Fruit fly (Drosophila melanogaster) whole organism, pupa: ENCODE results near the gene Polr2H.

Experiments
- CG10348 ChIP-seq: fragments of 200-800 bp; sonication (Bioruptor generic); IDR thresholded peaks from 2 replicates; pipeline ENCODE4 v1.3.6; 2022; ENCODE audit warnings: missing biosample characterization, missing genetic modification characterization
- CG14655 ChIP-seq: fragments of 200-800 bp; sonication (Bioruptor generic); optimal IDR thresholded peaks from 3 replicates; lab custom pipeline; 2017; ENCODE audit warnings: mild to moderate bottlenecking, missing biosample characterization, missing genetic modification reagents, missing genetic modification characterization
- CG15710 ChIP-seq: fragments of 200-800 bp; sonication (Bioruptor generic); optimal IDR thresholded peaks from 2 replicates; lab custom pipeline; 2018; ENCODE audit warnings: missing biosample characterization, mild to moderate bottlenecking, missing genetic modification characterization, moderate library complexity
- CG34367 ChIP-seq: fragments of 200-800 bp; sonication (Bioruptor generic); optimal IDR thresholded peaks from 2 replicates; lab custom pipeline; 2018; ENCODE audit warnings: missing biosample characterization, mild to moderate bottlenecking, missing genetic modification characterization
- CG8159 ChIP-seq: fragments of 200-800 bp; sonication (Bioruptor generic); optimal IDR thresholded peaks from 3 replicates; lab custom pipeline; 2018; ENCODE audit warnings: missing biosample characterization, mild to moderate bottlenecking, missing genetic modification characterization, moderate library complexity
- CG8301 ChIP-seq: fragments of 200-800 bp; sonication (Bioruptor generic); optimal IDR thresholded peaks from 2 replicates; lab custom pipeline; 2018; ENCODE audit warnings: missing biosample characterization, mild to moderate bottlenecking, missing genetic modification characterization
- EcR ChIP-seq: fragments of 200-800 bp; sonication (Bioruptor generic); optimal IDR thresholded peaks from 3 replicates; lab custom pipeline; 2019; ENCODE audit warnings: missing biosample characterization, missing genetic modification characterization, mild to moderate bottlenecking, moderate library complexity, missing genetic modification reagents
- Snoo ChIP-seq: fragments of 200-800 bp; sonication (Bioruptor generic); optimal IDR thresholded peaks from 3 replicates; lab custom pipeline; 2017; ENCODE audit warnings: missing biosample characterization, mild to moderate bottlenecking, missing genetic modification characterization, inconsistent platforms
- fd96Ca ChIP-seq: fragments of 200-800 bp; sonication (Bioruptor generic); IDR thresholded peaks from 3 replicates; pipeline ENCODE4 v1.3.6; 2022; ENCODE audit warnings: missing biosample characterization, missing genetic modification characterization

- peak; percentile 75 for TF ChIP-seq CG8159 (tag; lab: Kevin White, UChicago)
- no peak for TF ChIP-seq Snoo
- no peak for TF ChIP-seq CG8301 (tag; lab: Kevin White, UChicago)
- TF ChIP-seq CG34367 (tag; lab: Kevin White, UChicago), result peak; percentile 48
- no peak for TF ChIP-seq CG14655
- TF ChIP-seq fd96Ca (GFP tag; lab: Robert Waterston, UW), result no peak
- peak; percentile 73 for TF ChIP-seq CG15710 (tag; lab: Kevin White, UChicago)
- TF ChIP-seq EcR (GFP tag; lab: Kevin White, UChicago), result no peak
- TF ChIP-seq CG10348 (GFP tag; lab: Robert Waterston, UW), result no peak
These were observed 49.0 kb upstream of the Polr2H start, which contains the start of the genes Als2 and CG11248 for dm6 chr3L:21679687-21680086.
